Worm (Caenorhabditis elegans) whole organism, L2 larva: Measurements from ENCODE around the gene madd-3.

Source experiments
- ZK546.5 ChIP-seq: sonication (generic microtip); optimal IDR thresholded peaks from 2 replicates; lab custom pipeline; 2017; ENCODE audit warnings: missing biosample characterization, missing genetic modification characterization
- elt-1 ChIP-seq: fragments of 150-350 bp; optimal IDR thresholded peaks from 2 replicates; lab custom pipeline; 2014; ENCODE audit warnings: missing biosample characterization, missing genetic modification characterization
- fos-1 ChIP-seq: fragments of 150-350 bp; optimal IDR thresholded peaks from 2 replicates; lab custom pipeline; 2014; ENCODE audit warnings: missing biosample characterization, missing genetic modification characterization
- nhr-11 ChIP-seq: fragments of 150-350 bp; optimal IDR thresholded peaks from 2 replicates; lab custom pipeline; 2014; ENCODE audit warnings: missing biosample characterization, missing genetic modification characterization
- nhr-237 ChIP-seq: fragments of 150-350 bp; optimal IDR thresholded peaks from 2 replicates; lab custom pipeline; 2014; ENCODE audit warnings: missing biosample characterization, missing genetic modification characterization
- skn-1 ChIP-seq: sonication (generic microtip); optimal IDR thresholded peaks from 2 replicates; lab custom pipeline; 2017; ENCODE audit warnings: missing biosample characterization, missing genetic modification characterization
- snpc-4 ChIP-seq: fragments of 150-350 bp; optimal IDR thresholded peaks from 2 replicates; lab custom pipeline; 2014; ENCODE audit warnings: missing biosample characterization, missing genetic modification characterization
- zag-1 ChIP-seq: fragments of 150-350 bp; optimal IDR thresholded peaks from 2 replicates; lab custom pipeline; 2014; ENCODE audit warnings: missing biosample characterization, missing genetic modification characterization
- ztf-4 ChIP-seq: fragments of 150-350 bp; optimal IDR thresholded peaks from 2 replicates; lab custom pipeline; 2014; ENCODE audit warnings: missing biosample characterization, missing genetic modification characterization

- TF ChIP-seq nhr-237 (tag; lab: Kevin White, UChicago) = no peak
- peak; percentile 13 for TF ChIP-seq fos-1 (tag; lab: Kevin White, UChicago)
- TF ChIP-seq ztf-4 (tag; lab: Kevin White, UChicago) = peak; percentile 28
- no peak for TF ChIP-seq ZK546.5 (tag; lab: Kevin White, UChicago)
- no peak for TF ChIP-seq skn-1 (tag; lab: Kevin White, UChicago)
- TF ChIP-seq nhr-11 (tag; lab: Kevin White, UChicago) = no peak
- TF ChIP-seq zag-1 = peak; percentile 46
- TF ChIP-seq snpc-4 = peak; percentile 55
- no peak for TF ChIP-seq elt-1
Observed at ce11 chrX:14297209-14297608, 750 bp upstream of the madd-3 start.
